Worm (Caenorhabditis elegans) whole organism, L4 larva: ENCODE data around the gene nlp-22.

Experiments used
- F26F4.8 ChIP-seq: fragments of 200-800 bp; sonication (Bioruptor generic); conservative IDR thresholded peaks from 2 replicates; pipeline ENCODE4 v1.3.6; 2022; ENCODE audit warnings: missing genetic modification characterization, missing compliant biosample characterization
- F49E8.2 ChIP-seq: sonication (generic microtip); optimal IDR thresholded peaks from 2 replicates; lab custom pipeline; 2016; ENCODE audit warnings: missing compliant biosample characterization, mild to moderate bottlenecking, missing genetic modification characterization, borderline replicate concordance
- R02D3.7 ChIP-seq: fragments of 150-350 bp; sonication (generic microtip); optimal IDR thresholded peaks from 3 replicates; lab custom pipeline; 2014; ENCODE audit warnings: missing biosample characterization, missing genetic modification characterization
- Y5F2A.4 ChIP-seq: fragments of 200-800 bp; sonication (Bioruptor generic); optimal IDR thresholded peaks from 2 replicates; lab custom pipeline; 2018; ENCODE audit warnings: mild to moderate bottlenecking, missing genetic modification characterization, missing compliant biosample characterization
- aha-1 ChIP-seq: fragments of 150-350 bp; peaks from one replicate; lab custom pipeline; 2014; ENCODE audit warnings: missing biosample characterization, missing genetic modification characterization
- ama-1 ChIP-seq: fragments of 150-350 bp; optimal IDR thresholded peaks from 2 replicates; lab custom pipeline; 2014; ENCODE audit warnings: inconsistent platforms, mixed read lengths
- attf-4 ChIP-seq: sonication (generic microtip); optimal IDR thresholded peaks from 3 replicates; lab custom pipeline; 2017; ENCODE audit warnings: missing biosample characterization, missing genetic modification characterization
- ceh-20 ChIP-seq: fragments of 200-800 bp; sonication (Bioruptor generic); IDR thresholded peaks from 2 replicates; pipeline ENCODE4 v1.3.6; 2022; ENCODE audit warnings: missing genetic modification reagents, missing genetic modification characterization, missing compliant biosample characterization
- ceh-62 ChIP-seq: sonication (generic microtip); optimal IDR thresholded peaks from 2 replicates; lab custom pipeline; 2017; ENCODE audit warnings: missing biosample characterization, missing genetic modification characterization
- ctbp-1 ChIP-seq: fragments of 200-800 bp; sonication (Bioruptor generic); IDR thresholded peaks from 2 replicates; pipeline ENCODE4 v1.3.6; 2022; ENCODE audit warnings: missing genetic modification reagents, missing genetic modification characterization, missing compliant biosample characterization
- daf-16 ChIP-seq, 3 experiments: sonication (generic microtip); optimal IDR thresholded peaks; 2 replicates each; lab custom pipeline; 2016 to 2017; ENCODE audit warnings: missing genetic modification characterization in 3 of 3, missing genetic modification reagents in 3 of 3, mild to moderate bottlenecking in 2 of 3, missing compliant biosample characterization in 2 of 3, missing biosample characterization in 1 of 3, moderate library complexity in 1 of 3
- daf-19 ChIP-seq: fragments of 200-800 bp; sonication (Bioruptor generic); conservative IDR thresholded peaks from 2 replicates; pipeline ENCODE4 v1.3.6; 2022; ENCODE audit warnings: missing genetic modification characterization, missing compliant biosample characterization
- dpl-1 ChIP-seq: fragments of 150-350 bp; optimal IDR thresholded peaks from 2 replicates; lab custom pipeline; 2014; ENCODE audit warnings: missing biosample characterization, missing genetic modification reagents, missing genetic modification characterization
- dve-1 ChIP-seq: sonication (generic microtip); optimal IDR thresholded peaks from 2 replicates; lab custom pipeline; 2017; ENCODE audit warnings: antibody characterized with exemption, mild to moderate bottlenecking, missing genetic modification characterization, missing compliant biosample characterization; ENCODE audit not compliant: insufficient read depth
- fos-1 ChIP-seq: fragments of 150-350 bp; optimal IDR thresholded peaks from 2 replicates; lab custom pipeline; 2014; ENCODE audit warnings: missing biosample characterization, missing genetic modification characterization
- gei-8 ChIP-seq: fragments of 200-800 bp; sonication (Bioruptor generic); optimal IDR thresholded peaks from 2 replicates; lab custom pipeline; 2018; ENCODE audit warnings: mild to moderate bottlenecking, missing genetic modification characterization, missing compliant biosample characterization
- hif-1 ChIP-seq, 2 experiments: sonication (generic microtip); optimal IDR thresholded peaks; 2 replicates each; lab custom pipeline; 2016 to 2017; ENCODE audit warnings: missing compliant biosample characterization in 2 of 2, missing genetic modification characterization in 2 of 2, missing genetic modification reagents in 2 of 2, missing genotype in 2 of 2, mild to moderate bottlenecking in 1 of 2
- hlh-11 ChIP-seq: fragments of 200-800 bp; sonication (Bioruptor generic); optimal IDR thresholded peaks from 2 replicates; lab custom pipeline; 2018; ENCODE audit warnings: mild to moderate bottlenecking, missing genetic modification characterization, missing compliant biosample characterization
- hlh-30 ChIP-seq: sonication (generic microtip); optimal IDR thresholded peaks from 2 replicates; lab custom pipeline; 2017; ENCODE audit warnings: antibody characterized with exemption, mild to moderate bottlenecking, missing genetic modification characterization, missing compliant biosample characterization; ENCODE audit not compliant: insufficient read depth
- jun-1 ChIP-seq: fragments of 150-350 bp; optimal IDR thresholded peaks from 2 replicates; lab custom pipeline; 2014; ENCODE audit warnings: missing biosample characterization, missing genetic modification reagents, missing genetic modification characterization
- lin-1 ChIP-seq: fragments of 200-800 bp; sonication (Bioruptor generic); IDR thresholded peaks from 2 replicates; pipeline ENCODE4 v1.3.6; 2022; ENCODE audit warnings: missing genetic modification reagents, missing genetic modification characterization, missing compliant biosample characterization
- lin-13 ChIP-seq: fragments of 150-350 bp; optimal IDR thresholded peaks from 2 replicates; lab custom pipeline; 2014; ENCODE audit warnings: missing biosample characterization, missing genetic modification reagents, missing genetic modification characterization
- lin-15B ChIP-seq: fragments of 150-350 bp; sonication (generic microtip); optimal IDR thresholded peaks from 3 replicates; lab custom pipeline; 2014; ENCODE audit warnings: missing biosample characterization, missing genetic modification characterization
- lin-39 ChIP-seq: fragments of 150-350 bp; optimal IDR thresholded peaks from 2 replicates; lab custom pipeline; 2014; ENCODE audit warnings: missing biosample characterization, missing genetic modification reagents, missing genetic modification characterization
- nhr-102 ChIP-seq: sonication (generic microtip); optimal IDR thresholded peaks from 2 replicates; lab custom pipeline; 2016; ENCODE audit warnings: mild to moderate bottlenecking, missing genetic modification characterization, moderate library complexity, missing compliant biosample characterization
- nhr-25 ChIP-seq: sonication (generic microtip); optimal IDR thresholded peaks from 2 replicates; lab custom pipeline; 2017; ENCODE audit warnings: missing genetic modification characterization, mild to moderate bottlenecking, missing compliant biosample characterization, antibody characterized with exemption, moderate library complexity, borderline replicate concordance; ENCODE audit not compliant: insufficient read depth
- nhr-28 ChIP-seq: fragments of 150-350 bp; optimal IDR thresholded peaks from 2 replicates; lab custom pipeline; 2014; ENCODE audit warnings: missing biosample characterization, missing genetic modification characterization
- nhr-41 ChIP-seq: fragments of 200-800 bp; sonication (Bioruptor generic); IDR thresholded peaks from 2 replicates; pipeline ENCODE4 v1.3.6; 2022; ENCODE audit warnings: missing genetic modification reagents, missing genetic modification characterization, missing compliant biosample characterization
- nhr-77 ChIP-seq: fragments of 150-350 bp; optimal IDR thresholded peaks from 2 replicates; lab custom pipeline; 2014; ENCODE audit warnings: missing biosample characterization, missing genetic modification characterization
- pqm-1 ChIP-seq: sonication (generic microtip); optimal IDR thresholded peaks from 2 replicates; lab custom pipeline; 2017; ENCODE audit warnings: missing biosample characterization, missing genetic modification characterization
- sdz-12 ChIP-seq: fragments of 200-800 bp; sonication (Bioruptor generic); optimal IDR thresholded peaks from 2 replicates; lab custom pipeline; 2018; ENCODE audit warnings: mild to moderate bottlenecking, missing genetic modification characterization, missing compliant biosample characterization
- unc-62 ChIP-seq, 3 experiments: fragments of 150-350 bp in 1 of 3; sonication (generic microtip); optimal IDR thresholded peaks in 2 of 3; peaks in 1 of 3; 1 replicate in 1 of 3; 2 replicates in 2 of 3; lab custom pipeline; 2014 to 2017; ENCODE audit warnings: missing biosample characterization in 3 of 3, missing genetic modification characterization in 3 of 3, missing genetic modification reagents in 3 of 3, missing genotype in 1 of 3
- zag-1 ChIP-seq: fragments of 150-350 bp; optimal IDR thresholded peaks from 2 replicates; lab custom pipeline; 2014; ENCODE audit warnings: missing biosample characterization, missing genetic modification characterization

The nlp-22 gene

DNA sequence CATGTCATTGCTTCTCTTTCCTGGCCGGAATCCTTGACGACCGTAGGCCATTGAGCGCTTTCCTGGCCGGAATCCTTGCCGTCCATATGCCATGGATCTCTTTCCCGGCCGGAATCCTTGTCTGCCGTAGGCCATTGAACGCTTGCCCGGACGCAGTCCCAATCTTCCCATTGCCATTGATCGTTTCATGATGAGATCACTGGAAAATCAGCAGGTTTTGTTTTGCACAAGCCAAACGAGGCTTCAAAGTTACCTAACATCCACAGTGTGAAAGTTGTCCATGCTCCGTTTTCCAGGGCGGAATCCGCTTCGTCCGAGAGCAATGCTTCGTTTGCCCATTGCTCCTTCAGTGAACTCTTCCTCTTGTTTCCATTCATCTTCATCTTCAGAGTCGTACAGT, 2.2 kb upstream of the nlp-22 start:
- TF ChIP-seq F26F4.8 (GFP tag; lab: Robert Waterston, UW) (no peak), aha-1 (tag; lab: Kevin White, UChicago) (peak; percentile 52)

DNA sequence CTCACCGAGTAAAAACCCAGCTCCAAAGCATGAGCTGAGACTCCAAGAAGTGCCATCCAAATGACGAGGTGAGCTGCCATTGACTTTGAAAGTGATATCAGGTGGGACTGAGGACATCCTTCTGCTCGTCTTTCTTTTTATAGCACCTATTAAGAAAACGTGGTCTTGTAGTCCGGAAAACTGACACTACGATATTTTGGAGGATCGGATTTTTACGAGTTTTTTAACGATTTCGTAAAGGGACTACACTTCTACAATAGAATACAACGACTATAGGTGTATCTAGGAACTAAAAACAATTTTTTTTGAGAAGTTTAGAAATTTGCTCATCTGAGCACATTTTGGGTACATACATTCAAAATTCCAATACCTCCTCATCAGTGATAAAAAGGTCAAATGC, 970 bp upstream of the nlp-22 start, which contains the start of gene nlp-23:
TSS of gene nlp-23 (minus strand) at position 101 of the 400 bp plus-strand sequence.
- no peak for TF ChIP-seq gei-8 (GFP tag; lab: Kevin White, UChicago)
- TF ChIP-seq nhr-25, result no peak
- no peak for TF ChIP-seq attf-4 (tag; lab: Kevin White, UChicago)
- TF ChIP-seq nhr-28 (tag; lab: Kevin White, UChicago), result no peak
- TF ChIP-seq Y5F2A.4 (GFP tag; lab: Kevin White, UChicago), result no peak
- TF ChIP-seq nhr-102, result no peak
- no peak for TF ChIP-seq ctbp-1
- no peak for TF ChIP-seq R02D3.7 (tag; lab: Kevin White, UChicago)
- TF ChIP-seq F49E8.2 (tag; lab: Kevin White, UChicago), result no peak
- no peak for TF ChIP-seq fos-1 (tag; lab: Kevin White, UChicago)
- no peak for TF ChIP-seq hlh-11 (tag; lab: Kevin White, UChicago)
- TF ChIP-seq lin-39 (tag; lab: Kevin White, UChicago), result no peak
- TF ChIP-seq daf-16 (GFP tag; optimal IDR thresholded peaks at IDR 0.05; lab: Kevin White, UChicago), result no peak
- TF ChIP-seq daf-16 (tag; optimal IDR thresholded peaks at IDR 0.05; lab: Kevin White, UChicago), result no peak
- TF ChIP-seq lin-13 (GFP tag; lab: Kevin White, UChicago), result no peak
- no peak for TF ChIP-seq lin-15B (tag; lab: Kevin White, UChicago)
- no peak for TF ChIP-seq ceh-20
- TF ChIP-seq hlh-30 (tag; lab: Kevin White, UChicago), result no peak
- no peak for TF ChIP-seq pqm-1 (tag; lab: Kevin White, UChicago)
- no peak for TF ChIP-seq daf-19 (GFP tag; lab: Robert Waterston, UW)

DNA sequence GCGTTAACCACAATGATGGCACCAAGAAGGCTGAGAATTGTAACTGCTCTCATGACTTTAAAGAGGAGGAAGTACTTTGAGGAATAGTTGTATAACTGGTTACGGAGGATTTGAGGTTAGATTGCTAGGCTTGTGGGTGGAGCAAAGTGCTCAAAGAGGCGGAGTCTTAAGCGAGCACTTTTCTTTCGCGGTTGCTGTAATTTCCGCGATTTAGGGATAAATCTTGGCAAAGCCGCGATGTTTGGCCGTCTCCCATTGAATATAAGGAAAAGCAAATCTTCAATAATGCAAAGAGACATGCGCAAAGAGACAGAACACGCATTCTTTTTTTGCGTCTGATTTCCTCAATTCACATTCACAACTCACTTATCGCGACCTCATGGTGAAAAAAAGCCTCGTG, 3.7 kb downstream of the nlp-22 start, which contains the start of gene nlp-45:
TSS of gene nlp-45 (minus strand) at position 101 of the 400 bp plus-strand sequence.
- TF ChIP-seq nhr-41 (GFP tag; lab: Robert Waterston, UW) (no peak), sdz-12 (GFP tag; lab: Kevin White, UChicago) (no peak), F26F4.8 (GFP tag; lab: Robert Waterston, UW) (no peak), nhr-77 (tag; lab: Kevin White, UChicago) (no peak), lin-1 (no peak)

DNA sequence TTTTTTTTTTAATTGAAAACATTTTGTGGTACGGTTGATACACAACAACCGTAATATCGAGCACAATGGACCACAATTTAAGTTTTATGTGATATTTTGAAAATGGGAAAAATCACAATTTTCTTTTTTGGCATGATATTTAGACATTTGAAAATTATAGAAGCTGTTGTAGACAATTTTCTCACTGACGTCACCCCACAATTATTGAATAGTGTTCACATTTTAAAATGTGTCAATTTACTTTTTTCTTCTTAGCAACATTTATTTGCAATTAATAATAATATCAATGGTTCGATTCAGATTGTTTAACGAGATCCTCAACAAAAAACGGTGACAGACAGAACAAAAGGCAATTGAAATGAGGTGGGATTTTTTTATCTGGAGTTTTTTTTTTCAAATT, 6.5 kb downstream of the nlp-22 start, which contains the start of gene T01B6.1:
TSS of gene T01B6.1 (plus strand) at position 301 of the 400 bp plus-strand sequence.
- TF ChIP-seq unc-62 (GFP tag; optimal IDR thresholded peaks at IDR 0.05 in 1 of 2; lab: Kevin White, UChicago) (peak in 1 of 2 experiments; percentile 11), unc-62 (tag; optimal IDR thresholded peaks at IDR 0.05; lab: Kevin White, UChicago) (no peak), zag-1 (no peak)

DNA sequence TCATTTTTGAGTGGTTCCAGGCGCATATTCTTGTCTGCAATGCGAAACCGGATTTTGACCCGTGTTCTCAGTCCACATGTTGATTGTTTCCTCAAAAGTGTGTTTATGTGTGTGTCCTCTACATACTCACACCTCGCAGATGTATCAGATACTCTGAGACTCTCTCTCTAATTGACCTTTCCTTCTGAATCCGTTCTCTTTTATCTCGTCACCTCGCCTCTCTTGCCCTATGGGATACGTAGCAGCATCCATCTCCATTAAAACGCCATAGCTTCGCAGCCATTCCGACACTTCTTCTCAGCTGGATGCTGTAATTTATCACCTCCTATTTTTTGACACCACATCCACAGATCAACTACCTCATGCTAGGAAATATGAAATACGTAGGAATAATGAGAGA, 11.4 kb downstream of the nlp-22 start:
- no peak for TF ChIP-seq jun-1 (tag; lab: Kevin White, UChicago)
- no peak for TF ChIP-seq F49E8.2 (tag; lab: Kevin White, UChicago)
- TF ChIP-seq aha-1 (tag; lab: Kevin White, UChicago), result peak; percentile 95
- no peak for TF ChIP-seq ama-1 (lab: Kevin White, UChicago)
- TF ChIP-seq hif-1 (tag; optimal IDR thresholded peaks at IDR 0.05; lab: Kevin White, UChicago), result no peak
- no peak for TF ChIP-seq nhr-28 (tag; lab: Kevin White, UChicago)
- TF ChIP-seq dve-1 (tag; lab: Kevin White, UChicago), result no peak
- TF ChIP-seq unc-62 (GFP tag; optimal IDR thresholded peaks at IDR 0.05 in 1 of 2; lab: Kevin White, UChicago), result peak in 1 of 2 experiments; percentile 24
- no peak for TF ChIP-seq unc-62 (tag; optimal IDR thresholded peaks at IDR 0.05; lab: Kevin White, UChicago)
- no peak for TF ChIP-seq ceh-62 (tag; lab: Kevin White, UChicago)
- TF ChIP-seq dpl-1 (GFP tag; lab: Kevin White, UChicago), result no peak
